Worm (Caenorhabditis elegans) whole organism, late embryonic: Measurements from ENCODE around the gene fip-2.

Experiments used
- C08G9.2 ChIP-seq: sonication (generic microtip); optimal IDR thresholded peaks from 2 replicates; lab custom pipeline; 2016; ENCODE audit warnings: mild to moderate bottlenecking, missing genetic modification characterization, moderate library complexity, missing compliant biosample characterization
- F13H6.1 ChIP-seq: sonication (generic microtip); optimal IDR thresholded peaks from 2 replicates; lab custom pipeline; 2016; ENCODE audit warnings: missing genetic modification characterization, missing compliant biosample characterization
- dve-1 ChIP-seq: sonication (generic microtip); optimal IDR thresholded peaks from 2 replicates; lab custom pipeline; 2017; ENCODE audit warnings: antibody characterized with exemption, mild to moderate bottlenecking, missing genetic modification characterization, missing compliant biosample characterization
- ets-4 ChIP-seq: sonication (generic microtip); optimal IDR thresholded peaks from 2 replicates; lab custom pipeline; 2016; ENCODE audit warnings: missing genetic modification characterization, missing compliant biosample characterization
- hlh-13 ChIP-seq: fragments of 200-800 bp; sonication (Bioruptor generic); optimal IDR thresholded peaks from 2 replicates; lab custom pipeline; 2018; ENCODE audit warnings: mild to moderate bottlenecking, missing genetic modification characterization, missing compliant biosample characterization
- nfya-1 ChIP-seq: sonication (generic microtip); optimal IDR thresholded peaks from 2 replicates; lab custom pipeline; 2017; ENCODE audit warnings: missing genetic modification characterization, mild to moderate bottlenecking, missing compliant biosample characterization, antibody characterized with exemption, moderate library complexity
- unc-42 ChIP-seq: sonication (generic microtip); optimal IDR thresholded peaks from 2 replicates; lab custom pipeline; 2016; ENCODE audit warnings: missing genotype, missing genetic modification characterization, missing compliant biosample characterization

DNA sequence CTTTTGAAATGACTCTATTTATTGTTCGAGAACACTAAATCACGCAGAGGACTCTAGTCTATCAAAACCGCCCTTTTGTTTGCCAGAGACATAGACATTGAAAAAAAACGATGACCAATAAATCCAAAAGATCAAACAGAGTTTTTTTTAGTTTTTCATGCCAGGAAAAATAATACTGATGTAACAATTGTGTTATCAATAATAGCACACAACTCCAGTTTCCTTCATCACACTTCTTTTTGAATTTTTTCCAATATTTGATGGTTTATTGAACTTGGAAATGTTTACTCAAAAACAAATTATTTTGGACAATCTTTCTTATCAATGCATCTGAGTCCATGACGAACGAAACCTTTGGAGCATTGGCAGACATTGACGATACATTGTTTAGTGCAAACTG is 13.8 kb upstream of the fip-2 start, which contains the start of gene C25E10.8:
- TF ChIP-seq C08G9.2 (tag; lab: Kevin White, UChicago) (no peak), F13H6.1 (tag; lab: Kevin White, UChicago) (no peak), ets-4 (tag; lab: Kevin White, UChicago) (no peak), nfya-1 (tag; lab: Kevin White, UChicago) (no peak), hlh-13 (GFP tag; lab: Kevin White, UChicago) (no peak), dve-1 (tag; lab: Kevin White, UChicago) (no peak), unc-42 (no peak)
